Fruit fly (Drosophila melanogaster) whole organism, prepupa: Measurements from ENCODE around the gene Dhc1.

Experiments used
- Blimp-1 ChIP-seq: fragments of 200-800 bp; sonication (Bioruptor generic); optimal IDR thresholded peaks from 3 replicates; lab custom pipeline; 2017; ENCODE audit warnings: missing biosample characterization, missing genetic modification characterization, mild to moderate bottlenecking, moderate library complexity, missing genetic modification reagents
- CG10631 ChIP-seq: fragments of 200-800 bp; sonication (Bioruptor generic); optimal IDR thresholded peaks from 2 replicates; lab custom pipeline; 2016; ENCODE audit warnings: missing biosample characterization, missing genetic modification characterization
- CG11762 ChIP-seq: fragments of 200-800 bp; sonication (Bioruptor generic); optimal IDR thresholded peaks from 3 replicates; lab custom pipeline; 2016; ENCODE audit warnings: missing biosample characterization, missing genetic modification characterization; ENCODE audit not compliant: insufficient read depth
- CG6792 ChIP-seq: fragments of 200-800 bp; sonication (Bioruptor generic); optimal IDR thresholded peaks from 3 replicates; lab custom pipeline; 2016; ENCODE audit warnings: missing biosample characterization, missing genetic modification characterization
- CG6854 ChIP-seq: fragments of 200-800 bp; sonication (Bioruptor generic); optimal IDR thresholded peaks from 2 replicates; lab custom pipeline; 2017; ENCODE audit warnings: missing biosample characterization, mild to moderate bottlenecking, missing genetic modification characterization
- Eip75B ChIP-seq: fragments of 200-800 bp; sonication (Bioruptor generic); optimal IDR thresholded peaks from 3 replicates; lab custom pipeline; 2016; ENCODE audit warnings: missing biosample characterization, missing genetic modification characterization
- Ets21C ChIP-seq: fragments of 200-800 bp; sonication (Bioruptor generic); optimal IDR thresholded peaks from 3 replicates; lab custom pipeline; 2016; ENCODE audit warnings: missing biosample characterization, missing genetic modification characterization
- Hr4 ChIP-seq: fragments of 200-800 bp; sonication (Bioruptor generic); optimal IDR thresholded peaks from 3 replicates; lab custom pipeline; 2016; ENCODE audit warnings: missing biosample characterization, missing genetic modification characterization
- dac ChIP-seq: fragments of 200-800 bp; sonication (Bioruptor generic); optimal IDR thresholded peaks from 2 replicates; lab custom pipeline; 2017; ENCODE audit warnings: missing biosample characterization, mild to moderate bottlenecking, missing genetic modification characterization
- fd59A ChIP-seq: fragments of 200-800 bp; sonication (Bioruptor generic); optimal IDR thresholded peaks from 2 replicates; lab custom pipeline; 2017; ENCODE audit warnings: missing biosample characterization, mild to moderate bottlenecking, missing genetic modification characterization, missing genetic modification reagents
- spab ChIP-seq: fragments of 200-800 bp; sonication (Bioruptor generic); optimal IDR thresholded peaks from 2 replicates; lab custom pipeline; 2017; ENCODE audit warnings: missing biosample characterization, mild to moderate bottlenecking, missing genetic modification characterization, missing genetic modification reagents

dm6 chr3R:9628607-9629006, 45.8 kb downstream of the Dhc1 start:
- TF ChIP-seq dac (no peak), Eip75B (GFP tag; lab: Kevin White, UChicago) (no peak), spab (GFP tag; lab: Kevin White, UChicago) (no peak), CG10631 (GFP tag; lab: Kevin White, UChicago) (no peak), CG6854 (GFP tag; lab: Kevin White, UChicago) (no peak), Ets21C (GFP tag; lab: Kevin White, UChicago) (no peak), CG6792 (GFP tag; lab: Kevin White, UChicago) (no peak), fd59A (GFP tag; lab: Kevin White, UChicago) (no peak), Hr4 (GFP tag; lab: Kevin White, UChicago) (no peak), Blimp-1 (no peak), CG11762 (GFP tag; lab: Kevin White, UChicago) (no peak)
